Worm (Caenorhabditis elegans) whole organism, late embryonic: ENCODE measurements around the gene lido-12.

Experiments used
- ceh-22 ChIP-seq: sonication (generic microtip); optimal IDR thresholded peaks from 2 replicates; lab custom pipeline; 2017; ENCODE audit warnings: missing biosample characterization, missing genetic modification characterization
- ceh-48 ChIP-seq: sonication (generic microtip); optimal IDR thresholded peaks from 2 replicates; lab custom pipeline; 2016; ENCODE audit warnings: missing genetic modification characterization, inconsistent platforms, missing compliant biosample characterization
- dve-1 ChIP-seq: sonication (generic microtip); optimal IDR thresholded peaks from 2 replicates; lab custom pipeline; 2017; ENCODE audit warnings: antibody characterized with exemption, mild to moderate bottlenecking, missing genetic modification characterization, missing compliant biosample characterization
- elt-2 ChIP-seq: sonication (generic microtip); optimal IDR thresholded peaks from 2 replicates; lab custom pipeline; 2016; ENCODE audit warnings: missing genetic modification reagents, missing genetic modification characterization, missing compliant biosample characterization
- mec-3 ChIP-seq: sonication (generic microtip); optimal IDR thresholded peaks from 2 replicates; lab custom pipeline; 2016; ENCODE audit warnings: borderline replicate concordance, missing genetic modification characterization, missing compliant biosample characterization
- nfya-1 ChIP-seq: sonication (generic microtip); optimal IDR thresholded peaks from 2 replicates; lab custom pipeline; 2017; ENCODE audit warnings: missing genetic modification characterization, mild to moderate bottlenecking, missing compliant biosample characterization, antibody characterized with exemption, moderate library complexity
- npax-4 ChIP-seq: sonication (generic microtip); optimal IDR thresholded peaks from 2 replicates; lab custom pipeline; 2016; ENCODE audit warnings: missing genetic modification characterization, missing compliant biosample characterization
- pha-4 ChIP-seq: fragments of 150-350 bp; optimal IDR thresholded peaks from 2 replicates; lab custom pipeline; 2018; ENCODE audit warnings: missing biosample characterization, missing genetic modification reagents, missing genetic modification characterization
- unc-3 ChIP-seq, 2 experiments: fragments of 200-800 bp in 1 of 2; sonication (Bioruptor generic) in 1 of 2; sonication (generic microtip) in 1 of 2; conservative IDR thresholded peaks in 1 of 2; optimal IDR thresholded peaks in 1 of 2; 2 replicates each; pipeline versions ENCODE4 v1.3.6 to Lab custom; 2016 to 2022; ENCODE audit warnings: missing compliant biosample characterization in 2 of 2, missing genetic modification characterization in 2 of 2, missing genetic modification reagents in 1 of 2

DNA sequence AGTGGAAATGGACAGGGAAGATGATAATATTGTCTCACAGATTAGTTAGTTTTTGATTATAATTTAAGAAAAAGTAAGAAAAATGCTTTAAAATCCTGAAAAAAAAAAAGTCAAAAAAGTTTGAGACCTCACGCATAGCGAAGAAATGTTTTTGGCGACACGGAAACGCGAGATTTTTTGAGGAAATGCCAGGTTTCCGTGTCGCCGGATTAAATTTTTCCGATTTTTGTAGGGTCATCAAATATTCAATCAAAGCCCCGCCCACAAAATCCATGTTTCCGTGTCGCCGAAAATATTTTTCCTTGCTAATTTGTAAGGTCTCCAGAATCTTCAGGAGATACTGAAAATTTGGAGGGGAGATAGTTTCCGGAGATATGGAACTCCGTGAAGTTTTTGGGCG, 13.3 kb upstream of the lido-12 start:
- TF ChIP-seq elt-2 (tag; lab: Kevin White, UChicago) (no peak), ceh-48 (tag; lab: Kevin White, UChicago) (no peak), mec-3 (tag; lab: Kevin White, UChicago) (no peak), dve-1 (tag; lab: Kevin White, UChicago) (no peak), ceh-22 (tag; lab: Kevin White, UChicago) (no peak), nfya-1 (tag; lab: Kevin White, UChicago) (no peak), pha-4 (tag; lab: Kevin White, UChicago) (no peak), unc-3 (GFP tag; conservative IDR thresholded peaks at IDR 0.05; lab: Robert Waterston, UW) (no peak), unc-3 (tag; optimal IDR thresholded peaks at IDR 0.05; lab: Kevin White, UChicago) (no peak), npax-4 (tag; lab: Kevin White, UChicago) (no peak)
